Worm (Caenorhabditis elegans): ENCODE results near the gene hlh-26.

hlh-26 gene

DNA sequence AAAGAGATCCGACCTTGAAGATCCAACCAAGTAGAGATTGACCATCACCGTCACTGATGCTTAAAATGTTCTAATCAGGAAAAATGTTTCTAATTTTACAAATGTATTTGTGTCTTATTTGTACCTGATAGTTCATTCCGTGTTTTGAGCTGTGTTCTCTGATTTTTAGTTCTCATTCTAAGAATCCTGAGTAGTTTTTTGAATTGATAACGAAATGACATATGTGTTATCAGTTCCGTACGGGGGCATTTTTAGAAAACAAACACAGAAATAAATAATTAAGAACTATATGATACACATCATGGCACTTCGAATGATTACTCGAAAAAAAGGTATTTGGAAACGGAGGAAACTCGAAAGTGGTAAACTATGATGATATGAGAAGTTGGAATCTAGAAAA lies 22.0 kb upstream of the hlh-26 start:
- TF ChIP-seq tbx-7 (tag; optimal IDR thresholded peaks at IDR 0.05) (no peak), unc-42 (tag; optimal IDR thresholded peaks at IDR 0.05) (no peak), pha-2 (tag; optimal IDR thresholded peaks at IDR 0.05) (no peak), C08G9.2 (tag; optimal IDR thresholded peaks at IDR 0.05) (no peak), ceh-14 (tag; optimal IDR thresholded peaks at IDR 0.05) (no peak)

ce11 chrII:5554788-5555187 lies 21.2 kb upstream of the hlh-26 start:
- TF ChIP-seq hlh-8 (tag; optimal IDR thresholded peaks at IDR 0.05) (no peak), unc-42 (tag; optimal IDR thresholded peaks at IDR 0.05) (no peak), ceh-2 (tag; optimal IDR thresholded peaks at IDR 0.05) (no peak), syd-9 (tag; optimal IDR thresholded peaks at IDR 0.05) (no peak), ref-2 (tag; optimal IDR thresholded peaks at IDR 0.05) (no peak), ets-4 (tag; optimal IDR thresholded peaks at IDR 0.05) (no peak), ceh-31 (tag; optimal IDR thresholded peaks at IDR 0.05) (no peak), sdc-2 (tag; optimal IDR thresholded peaks at IDR 0.05) (no peak), mec-3 (tag; optimal IDR thresholded peaks at IDR 0.05; ENCODE audit: borderline replicate concordance) (no peak), pha-4 (tag; optimal IDR thresholded peaks at IDR 0.05) (no peak)

DNA sequence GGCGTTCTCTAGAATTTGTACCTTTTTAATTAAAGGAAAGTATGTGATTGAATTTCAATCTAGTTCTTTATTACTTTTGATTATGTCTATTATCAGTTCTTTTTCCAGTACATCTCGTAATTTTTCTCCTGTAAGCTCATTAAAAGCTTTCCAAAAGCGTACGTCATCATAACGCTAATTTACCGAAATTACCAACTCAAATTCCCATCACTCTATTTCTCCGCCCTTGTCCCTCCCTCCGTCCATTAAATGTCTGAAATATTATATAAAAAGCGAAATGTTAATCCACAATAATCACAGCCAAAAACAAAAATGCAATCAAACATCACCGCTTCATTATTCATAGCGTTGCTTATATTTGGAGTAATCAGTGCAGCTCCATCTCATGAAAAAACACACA lies 20.8 kb upstream of the hlh-26 start, which contains the start of gene ins-12:
Gene ins-12, plus strand, starts transcription at position 301 of the 400 bp plus-strand sequence.
- TF ChIP-seq tbx-7 (tag; optimal IDR thresholded peaks at IDR 0.05) (no peak), nhr-11 (tag; optimal IDR thresholded peaks at IDR 0.05) (no peak), T23F11.4 (GFP tag; optimal IDR thresholded peaks at IDR 0.05) (no peak), ceh-6 (GFP tag; optimal IDR thresholded peaks at IDR 0.05) (no peak), nfya-1 (tag; optimal IDR thresholded peaks at IDR 0.05) (no peak), Y22D7AL.16 (tag; optimal IDR thresholded peaks at IDR 0.05) (no peak), nhr-232 (tag; optimal IDR thresholded peaks at IDR 0.05) (no peak), zip-5 (tag; optimal IDR thresholded peaks at IDR 0.05) (no peak), K02D7.2 (tag; optimal IDR thresholded peaks at IDR 0.05) (no peak), ceh-2 (tag; optimal IDR thresholded peaks at IDR 0.05) (no peak), pax-1 (tag; optimal IDR thresholded peaks at IDR 0.05) (no peak), ref-2 (tag; optimal IDR thresholded peaks at IDR 0.05) (no peak)

DNA sequence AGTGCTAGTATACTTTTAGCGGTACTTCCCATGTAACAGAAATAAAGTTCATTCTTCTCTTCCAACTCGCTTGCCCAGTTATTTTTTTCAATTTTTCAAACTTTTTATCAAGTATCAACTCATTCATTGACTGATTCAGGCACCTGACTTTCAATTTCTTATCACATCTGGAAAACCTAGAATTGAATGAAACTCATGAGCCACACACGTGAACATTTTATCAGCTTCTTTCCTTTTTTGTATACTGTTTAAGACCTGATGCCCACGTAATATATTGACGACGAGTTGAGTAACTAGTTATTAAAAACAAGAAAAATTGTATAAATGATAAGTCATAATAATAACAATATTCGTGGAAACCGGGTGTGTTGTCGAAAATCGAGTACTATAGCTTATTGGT lies 20.0 kb upstream of the hlh-26 start:
- TF ChIP-seq ceh-19 (GFP tag; optimal IDR thresholded peaks at IDR 0.05) (no peak), tbx-7 (tag; optimal IDR thresholded peaks at IDR 0.05) (no peak), hlh-6 (tag; optimal IDR thresholded peaks at IDR 0.05) (no peak), pqm-1 (tag; optimal IDR thresholded peaks at IDR 0.05) (no peak), dve-1 (tag; optimal IDR thresholded peaks at IDR 0.05) (no peak), ahr-1 (tag; optimal IDR thresholded peaks at IDR 0.05) (no peak), hlh-13 (GFP tag; optimal IDR thresholded peaks at IDR 0.05) (no peak), madf-2 (tag; optimal IDR thresholded peaks at IDR 0.05) (no peak), C38D4.7 (GFP tag; optimal IDR thresholded peaks at IDR 0.05) (no peak), ceh-2 (tag; optimal IDR thresholded peaks at IDR 0.05) (no peak), nhr-11 (tag; optimal IDR thresholded peaks at IDR 0.05) (no peak), unc-86 (tag; optimal IDR thresholded peaks at IDR 0.05) (no peak), lim-6 (tag; optimal IDR thresholded peaks at IDR 0.05) (no peak), K02D7.2 (tag; optimal IDR thresholded peaks at IDR 0.05) (no peak), syd-9 (tag; optimal IDR thresholded peaks at IDR 0.05) (no peak), hlh-8 (tag; optimal IDR thresholded peaks at IDR 0.05) (no peak)

ce11 chrII:5551517-5551916 lies 18.0 kb upstream of the hlh-26 start, which contains the start of gene C17C3.5:
C17C3.5 (plus strand) TSS chrII:5551817.
- no peak for TF ChIP-seq ceh-22 (tag; optimal IDR thresholded peaks at IDR 0.05)
- no peak for TF ChIP-seq pha-2 (tag; optimal IDR thresholded peaks at IDR 0.05)
- no peak for TF ChIP-seq ets-4 (tag; optimal IDR thresholded peaks at IDR 0.05)
- TF ChIP-seq elt-2 (tag; optimal IDR thresholded peaks at IDR 0.05), result no peak
- TF ChIP-seq ceh-2 (tag; optimal IDR thresholded peaks at IDR 0.05), result no peak
- no peak for TF ChIP-seq ztf-16 (tag; optimal IDR thresholded peaks at IDR 0.05)
- no peak for TF ChIP-seq tbx-7 (tag; optimal IDR thresholded peaks at IDR 0.05)

Measured in whole organism, late embryonic.